Fruit fly (Drosophila melanogaster) whole organism, wandering third instar larva: Measurements from ENCODE around the gene CG6345.
A peak's percentile ranks its signal among the peaks of the same experiment; 100 is the strongest.

Experiments used
- CG32264 ChIP-seq: fragments of 200-800 bp; sonication (Bioruptor generic); optimal IDR thresholded peaks from 2 replicates; lab custom pipeline; 2016; ENCODE audit warnings: missing biosample characterization, missing genetic modification characterization
- CG9705 ChIP-seq: fragments of 200-800 bp; sonication (Bioruptor generic); optimal IDR thresholded peaks from 2 replicates; lab custom pipeline; 2018; ENCODE audit warnings: missing biosample characterization, mild to moderate bottlenecking, missing genetic modification characterization
- CrebA ChIP-seq: fragments of 200-800 bp; sonication (Bioruptor generic); optimal IDR thresholded peaks from 2 replicates; lab custom pipeline; 2016; ENCODE audit warnings: missing biosample characterization, mild to moderate bottlenecking, missing genetic modification characterization, borderline replicate concordance
- Dfd ChIP-seq: fragments of >200 bp; optimal IDR thresholded peaks from 2 replicates; lab custom pipeline; 2017; ENCODE audit warnings: missing biosample characterization, missing genetic modification characterization
- Dif ChIP-seq: fragments of 200-275, 200-300 bp; sonication (Bioruptor generic); optimal IDR thresholded peaks from 2 replicates; lab custom pipeline; 2018; ENCODE audit warnings: missing biosample characterization, missing genetic modification characterization; ENCODE audit not compliant: partially characterized antibody
- HLH106 ChIP-seq: fragments of 200-800 bp; optimal IDR thresholded peaks from 3 replicates; lab custom pipeline; 2019; ENCODE audit warnings: missing biosample characterization, mild to moderate bottlenecking, missing genetic modification characterization, moderate library complexity
- Hnf4 ChIP-seq: fragments of 200-800 bp; sonication (Bioruptor generic); optimal IDR thresholded peaks from 2 replicates; lab custom pipeline; 2016; ENCODE audit warnings: missing biosample characterization, mild to moderate bottlenecking, missing genetic modification characterization
- Hr78 ChIP-seq: fragments of >200 bp; optimal IDR thresholded peaks from 2 replicates; lab custom pipeline; 2017; ENCODE audit warnings: missing biosample characterization, missing genetic modification characterization
- Hr83 ChIP-seq: fragments of 200-300 bp; sonication (Bioruptor generic); optimal IDR thresholded peaks from 2 replicates; lab custom pipeline; 2016; ENCODE audit warnings: missing biosample characterization, mild to moderate bottlenecking, missing genetic modification characterization, moderate library complexity; ENCODE audit not compliant: poor library complexity, severe bottlenecking
- Jra ChIP-seq: sonication (Bioruptor generic); optimal IDR thresholded peaks from 2 replicates; lab custom pipeline; 2016; ENCODE audit warnings: missing biosample characterization, missing genetic modification characterization
- Mio ChIP-seq: sonication (Bioruptor generic); optimal IDR thresholded peaks from 2 replicates; lab custom pipeline; 2016; ENCODE audit warnings: missing biosample characterization, missing genetic modification characterization
- Myc ChIP-seq: fragments of >200 bp; optimal IDR thresholded peaks from 2 replicates; lab custom pipeline; 2017
- OdsH ChIP-seq: fragments of 200-800 bp; sonication (Bioruptor generic); optimal IDR thresholded peaks from 2 replicates; lab custom pipeline; 2016; ENCODE audit warnings: missing biosample characterization, mild to moderate bottlenecking, missing genetic modification characterization
- Rel ChIP-seq, 2 experiments: fragments of 200-800 bp; sonication (Bioruptor generic) in 1 of 2; optimal IDR thresholded peaks; 2 replicates in 1 of 2; 3 replicates in 1 of 2; lab custom pipeline; 2016 to 2019; ENCODE audit warnings: mild to moderate bottlenecking in 2 of 2, missing biosample characterization in 2 of 2, missing genetic modification characterization in 2 of 2, moderate library complexity in 1 of 2
- Sp1 ChIP-seq: fragments of 200-800 bp; sonication (Bioruptor generic); optimal IDR thresholded peaks from 3 replicates; lab custom pipeline; 2019; ENCODE audit warnings: missing biosample characterization, mild to moderate bottlenecking, missing genetic modification characterization, moderate library complexity
- Vsx2 ChIP-seq: fragments of 200-300, 225-300 bp; sonication (Bioruptor generic); optimal IDR thresholded peaks from 2 replicates; lab custom pipeline; 2018; ENCODE audit warnings: missing biosample characterization, missing genetic modification characterization; ENCODE audit not compliant: partially characterized antibody
- br ChIP-seq: fragments of 200-800 bp; sonication (Bioruptor generic); optimal IDR thresholded peaks from 2 replicates; lab custom pipeline; 2016; ENCODE audit warnings: missing biosample characterization, missing genetic modification characterization
- brk ChIP-seq: fragments of 200-800 bp; sonication (Bioruptor generic); optimal IDR thresholded peaks from 2 replicates; lab custom pipeline; 2016; ENCODE audit warnings: missing biosample characterization, mild to moderate bottlenecking, missing genetic modification characterization
- dl ChIP-seq, 2 experiments: fragments of 175-275, 200-275 bp in 1 of 2; fragments of 200-275 bp in 1 of 2; sonication (Bioruptor generic); optimal IDR thresholded peaks; lab custom pipeline; 2018; ENCODE audit warnings: mild to moderate bottlenecking in 2 of 2, missing biosample characterization in 2 of 2, missing genetic modification characterization in 2 of 2, moderate library complexity in 2 of 2; ENCODE audit not compliant: partially characterized antibody in 2 of 2, insufficient read depth in 1 of 2
- dsf ChIP-seq: sonication (Bioruptor generic); optimal IDR thresholded peaks from 2 replicates; lab custom pipeline; 2016; ENCODE audit warnings: missing biosample characterization, missing genetic modification characterization, borderline replicate concordance
- ey ChIP-seq: fragments of 200-800 bp; sonication (Bioruptor generic); optimal IDR thresholded peaks from 2 replicates; lab custom pipeline; 2016; ENCODE audit warnings: missing biosample characterization, missing genetic modification characterization
- foxo ChIP-seq, 2 experiments: fragments of 200-800 bp; sonication (Bioruptor generic); optimal IDR thresholded peaks; 2 replicates in 1 of 2; 3 replicates in 1 of 2; lab custom pipeline; 2016 to 2017; ENCODE audit warnings: missing biosample characterization in 2 of 2, missing genetic modification characterization in 2 of 2
- fru ChIP-seq: fragments of 200-800 bp; sonication (Bioruptor generic); optimal IDR thresholded peaks from 3 replicates; lab custom pipeline; 2016; ENCODE audit warnings: missing biosample characterization, mild to moderate bottlenecking, missing genetic modification characterization
- h ChIP-seq: fragments of 200-800 bp; sonication (Bioruptor generic); optimal IDR thresholded peaks from 3 replicates; lab custom pipeline; 2016; ENCODE audit warnings: missing biosample characterization, mild to moderate bottlenecking, missing genetic modification characterization
- jim ChIP-seq: fragments of 175-275, 200-325 bp; sonication (Bioruptor generic); optimal IDR thresholded peaks from 2 replicates; lab custom pipeline; 2016; ENCODE audit warnings: missing biosample characterization, mild to moderate bottlenecking, missing genetic modification characterization
- pan ChIP-seq: fragments of >200 bp; optimal IDR thresholded peaks from 2 replicates; lab custom pipeline; 2017
- rgr ChIP-seq: fragments of 200-800 bp; sonication (Bioruptor generic); optimal IDR thresholded peaks from 3 replicates; lab custom pipeline; 2016; ENCODE audit warnings: missing biosample characterization, mild to moderate bottlenecking, missing genetic modification characterization
- sage ChIP-seq: fragments of 200-800 bp; sonication (Bioruptor generic); optimal IDR thresholded peaks from 2 replicates; lab custom pipeline; 2016; ENCODE audit warnings: missing biosample characterization, mild to moderate bottlenecking, missing genetic modification characterization
- sv ChIP-seq: fragments of 200-800 bp; sonication (Bioruptor generic); optimal IDR thresholded peaks from 3 replicates; lab custom pipeline; 2016; ENCODE audit warnings: missing biosample characterization, missing genetic modification characterization
- tai ChIP-seq: sonication (Bioruptor generic); optimal IDR thresholded peaks from 2 replicates; lab custom pipeline; 2016; ENCODE audit warnings: missing biosample characterization, missing genetic modification characterization
- usp ChIP-seq: fragments of >200 bp; optimal IDR thresholded peaks from 2 replicates; lab custom pipeline; 2017; ENCODE audit warnings: missing biosample characterization, missing genetic modification characterization

The CG6345 gene

DNA sequence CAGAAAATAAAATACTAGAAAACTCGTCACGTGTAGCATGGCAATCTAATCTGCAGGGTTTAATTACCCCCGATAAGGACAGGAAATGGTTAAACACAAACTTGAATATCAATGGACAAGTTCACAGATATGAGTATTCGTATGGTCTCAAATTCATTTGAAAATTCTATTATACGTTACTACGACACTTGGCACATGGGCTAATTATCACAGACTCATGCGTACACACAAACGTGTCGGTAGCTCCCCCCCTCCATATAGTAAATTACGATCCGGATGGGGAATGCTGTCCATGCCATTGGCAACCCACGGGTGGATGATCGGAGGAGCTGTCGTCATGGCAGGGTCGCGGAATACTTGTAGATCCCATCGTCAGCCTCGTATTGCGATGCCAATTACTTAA, 21.5 kb downstream of the CG6345 start:
- no peak for TF ChIP-seq CG9705 (GFP tag; lab: Kevin White, UChicago)
- no peak for TF ChIP-seq pan
- peak; percentile 28 for TF ChIP-seq br (GFP tag; lab: Kevin White, UChicago)
- no peak for TF ChIP-seq sv (GFP tag; lab: Kevin White, UChicago)
- TF ChIP-seq, all 38 proteins: peak for 1

DNA sequence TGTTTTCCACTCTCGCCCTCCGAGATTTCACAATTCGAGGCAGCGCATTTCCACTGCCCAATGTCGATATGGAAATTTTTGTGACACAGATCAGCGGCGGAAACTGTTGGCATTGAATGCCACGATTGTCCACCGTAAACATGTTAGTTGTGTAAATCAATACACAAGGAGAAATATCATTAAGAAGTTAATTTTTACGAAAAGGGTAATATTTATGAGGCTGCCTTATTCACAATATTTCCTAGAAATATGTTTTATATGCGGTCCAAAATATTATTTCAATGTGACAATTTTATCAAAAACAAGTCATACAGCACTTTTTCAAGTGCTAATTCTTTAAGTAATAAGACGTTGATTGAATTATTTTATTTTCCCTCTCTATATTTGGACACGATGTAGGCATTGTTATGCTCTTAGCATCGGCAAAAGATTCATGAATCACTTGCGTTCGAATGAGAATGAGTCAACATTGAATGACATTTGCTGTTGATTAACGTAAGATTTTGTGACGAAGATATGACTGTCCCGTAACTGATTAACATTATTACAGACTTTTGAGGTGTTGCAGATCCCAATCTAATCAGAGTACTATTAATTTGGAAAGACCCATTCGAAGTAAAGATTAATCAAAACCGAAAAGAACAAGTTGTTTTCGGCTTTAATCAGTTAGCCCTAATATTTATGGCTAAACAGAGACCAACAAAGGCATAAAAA, 22.0 kb downstream of the CG6345 start:
- peak; percentile 5 for TF ChIP-seq OdsH
- TF ChIP-seq sv (GFP tag; lab: Kevin White, UChicago) = peak; percentile 56
- TF ChIP-seq br (GFP tag; lab: Kevin White, UChicago) = no peak
- peak; percentile 23 for TF ChIP-seq tai
- TF ChIP-seq Rel (GFP tag; optimal IDR thresholded peaks at IDR 0.05; lab: Kevin White, UChicago) = no peak
- peak; percentile 60 for TF ChIP-seq Rel (tag; optimal IDR thresholded peaks at IDR 0.05; lab: Kevin White, UChicago)
- TF ChIP-seq Jra = peak; percentile 13
- no peak for TF ChIP-seq pan
- peak; percentile 3 for TF ChIP-seq ey
- TF ChIP-seq dl (GFP tag; optimal IDR thresholded peaks at IDR 0.05; lab: Kevin White, UChicago; ENCODE audit: insufficient read depth in 1 of 2, partially characterized antibody in 2 of 2) = peak; percentile 43 to 59

DNA sequence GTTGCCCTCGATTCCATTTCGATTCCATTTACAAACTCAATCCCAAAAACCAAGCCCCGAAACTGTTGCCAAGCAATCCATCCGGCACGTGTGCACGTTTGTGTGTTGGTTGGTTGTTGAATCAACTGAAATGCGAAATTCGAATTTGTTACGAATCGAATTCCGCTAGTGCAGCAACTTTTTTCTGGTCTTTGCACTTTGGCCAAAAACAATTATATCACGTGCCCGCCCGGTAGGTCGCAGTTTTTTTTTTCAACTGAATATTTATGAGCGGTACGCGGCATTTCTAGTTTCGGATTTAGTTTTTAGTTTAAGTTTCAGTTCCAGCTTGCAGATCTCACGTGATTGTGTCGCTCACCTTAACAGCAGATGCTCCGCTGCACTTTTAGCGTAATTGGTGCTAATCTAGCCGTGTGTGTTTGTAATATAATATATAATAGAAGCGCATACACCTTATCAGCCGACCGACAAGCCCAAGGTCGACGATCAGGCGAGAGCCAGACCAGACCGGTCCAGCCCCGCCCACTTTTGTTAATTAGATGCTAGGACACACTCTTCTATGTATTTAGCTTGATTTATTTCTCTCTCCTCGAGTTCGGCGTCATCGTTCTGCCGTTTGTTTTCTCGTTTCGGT, 22.7 kb downstream of the CG6345 start:
- no peak for TF ChIP-seq sv (GFP tag; lab: Kevin White, UChicago)
- TF ChIP-seq Rel (GFP tag; optimal IDR thresholded peaks at IDR 0.05; lab: Kevin White, UChicago) = no peak
- peak; percentile 12 for TF ChIP-seq Rel (tag; optimal IDR thresholded peaks at IDR 0.05; lab: Kevin White, UChicago)
- no peak for TF ChIP-seq pan

DNA sequence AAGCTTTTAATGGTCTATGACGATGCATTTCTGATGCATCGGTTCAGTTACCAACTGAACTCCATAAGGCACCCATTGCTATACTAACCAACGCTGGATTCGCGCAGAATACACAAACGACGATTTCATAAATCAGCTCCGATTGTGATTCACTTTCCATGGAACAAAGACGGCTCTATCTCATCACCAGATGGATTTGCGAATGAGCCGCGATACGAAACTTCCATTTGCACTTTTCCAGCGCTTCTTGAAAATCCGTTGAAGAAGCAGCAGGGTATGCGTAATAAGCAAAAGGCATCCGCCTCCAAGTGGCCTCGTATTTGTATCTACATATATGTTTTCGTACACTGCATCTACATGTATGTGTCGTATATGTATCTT, 23.3 kb downstream of the CG6345 start:
- TF ChIP-seq Vsx2 (GFP tag; lab: Kevin White, UChicago) (no peak), Sp1 (GFP tag; lab: Kevin White, UChicago) (no peak), Rel (GFP tag; optimal IDR thresholded peaks at IDR 0.05; lab: Kevin White, UChicago) (no peak), Rel (tag; optimal IDR thresholded peaks at IDR 0.05; lab: Kevin White, UChicago) (peak; percentile 38), usp (GFP tag; lab: Kevin White, UChicago) (no peak), Hr83 (GFP tag; lab: Kevin White, UChicago) (peak; percentile 16), Hr78 (no peak)
- TF ChIP-seq, all 38 proteins: peak for 2

DNA sequence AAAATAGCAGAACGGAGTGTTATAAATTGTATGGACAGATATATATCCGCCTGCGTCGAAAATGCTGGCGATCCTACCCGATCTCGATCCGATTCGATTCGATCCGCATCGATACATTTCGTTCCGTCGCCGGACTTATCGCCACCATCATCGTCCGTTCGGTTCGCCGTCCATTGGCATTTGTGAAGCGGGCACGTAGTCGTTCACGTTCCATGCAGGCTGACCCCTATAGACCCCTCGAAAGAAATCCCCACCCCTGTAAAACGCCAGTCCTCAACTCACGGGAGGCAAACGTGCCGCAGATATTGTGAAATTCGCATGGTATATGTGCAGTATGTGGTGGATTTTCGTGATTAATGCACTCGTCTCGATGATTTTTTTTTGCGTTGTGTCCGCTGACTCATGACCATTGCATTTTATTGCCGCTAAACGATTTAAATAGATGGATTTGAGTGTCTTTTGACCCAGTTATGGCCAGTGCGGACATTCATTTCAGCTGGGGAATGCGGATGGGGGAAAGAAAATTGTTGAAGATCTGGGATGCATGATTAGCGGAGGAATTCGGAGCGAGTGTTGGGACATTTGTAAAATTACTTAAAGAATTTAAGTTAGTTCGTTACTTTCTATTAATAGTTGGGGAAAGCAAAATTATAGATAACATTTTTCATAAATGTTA, 23.8 kb downstream of the CG6345 start:
- peak; percentile 14 for TF ChIP-seq h (GFP tag; lab: Kevin White, UChicago)
- TF ChIP-seq br (GFP tag; lab: Kevin White, UChicago) = peak; percentile 42
- no peak for TF ChIP-seq Rel (GFP tag; optimal IDR thresholded peaks at IDR 0.05; lab: Kevin White, UChicago)
- TF ChIP-seq Rel (tag; optimal IDR thresholded peaks at IDR 0.05; lab: Kevin White, UChicago) = peak; percentile 97
- no peak for TF ChIP-seq Hr83 (GFP tag; lab: Kevin White, UChicago)
- no peak for TF ChIP-seq pan
- TF ChIP-seq dsf = no peak
- TF ChIP-seq Sp1 (GFP tag; lab: Kevin White, UChicago) = peak; percentile 6

DNA sequence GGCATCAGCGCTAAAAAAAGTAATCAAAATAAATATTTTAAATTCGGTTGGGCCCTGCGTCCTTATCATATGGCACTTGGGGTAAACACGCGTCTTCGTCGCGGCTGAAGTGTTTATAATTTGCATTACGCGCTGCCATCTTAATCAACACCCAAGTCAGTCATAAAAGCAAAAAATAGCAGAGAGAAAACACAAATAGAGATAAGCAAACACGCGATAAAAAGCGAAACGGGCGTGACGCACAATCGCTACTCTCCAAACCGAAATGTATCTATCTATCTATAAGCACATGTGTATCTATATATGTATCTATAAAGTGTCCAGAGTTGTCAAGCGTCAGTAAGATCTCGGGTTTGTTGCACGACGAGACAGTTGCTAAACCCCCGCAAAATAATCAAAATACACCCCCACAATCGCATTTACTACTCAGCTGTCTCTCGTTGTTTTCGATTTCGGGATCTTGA, 24.9 kb downstream of the CG6345 start:
- TF ChIP-seq sv (GFP tag; lab: Kevin White, UChicago) = no peak
- no peak for TF ChIP-seq usp (GFP tag; lab: Kevin White, UChicago)
- TF ChIP-seq tai = peak; percentile 49
- TF ChIP-seq OdsH = peak; percentile 58
- TF ChIP-seq HLH106 = peak; percentile 23
- TF ChIP-seq rgr = peak; percentile 56
- peak; percentile 67 for TF ChIP-seq brk (GFP tag; lab: Kevin White, UChicago)
- TF ChIP-seq Sp1 (GFP tag; lab: Kevin White, UChicago) = peak; percentile 28
- no peak for TF ChIP-seq jim (GFP tag; lab: Kevin White, UChicago)
- peak; percentile 53 for TF ChIP-seq Jra
- TF ChIP-seq foxo (GFP tag; optimal IDR thresholded peaks at IDR 0.05; lab: Kevin White, UChicago) = peak in 1 of 2 experiments; percentile 34
- peak; percentile 7 for TF ChIP-seq ey
- TF ChIP-seq Hnf4 (GFP tag; lab: Kevin White, UChicago) = peak; percentile 64
- TF ChIP-seq Rel (GFP tag; optimal IDR thresholded peaks at IDR 0.05; lab: Kevin White, UChicago) = peak; percentile 42
- peak; percentile 78 for TF ChIP-seq Rel (tag; optimal IDR thresholded peaks at IDR 0.05; lab: Kevin White, UChicago)
- TF ChIP-seq Hr78 = no peak
- TF ChIP-seq CG9705 (GFP tag; lab: Kevin White, UChicago) = peak; percentile 32
- TF ChIP-seq CrebA = peak; percentile 45
- peak; percentile 55 for TF ChIP-seq CG32264
- peak; percentile 73 for TF ChIP-seq br (GFP tag; lab: Kevin White, UChicago)
- no peak for TF ChIP-seq Dif
- peak; percentile 39 for TF ChIP-seq fru
- peak; percentile 88 for TF ChIP-seq Hr83 (GFP tag; lab: Kevin White, UChicago)
- no peak for TF ChIP-seq Myc
- TF ChIP-seq h (GFP tag; lab: Kevin White, UChicago) = peak; percentile 87
- TF ChIP-seq sage = peak; percentile 71
- no peak for TF ChIP-seq Mio (GFP tag; lab: Kevin White, UChicago)
- TF ChIP-seq Dfd = no peak
- no peak for TF ChIP-seq dsf
